Worm (Caenorhabditis elegans): ENCODE data around the gene F23B12.7.

ce11 chrV:14476680-14477079, 27.2 kb downstream of the F23B12.7 start, which contains the start of gene clec-54:
- no peak for TF ChIP-seq ztf-11 (tag; optimal IDR thresholded peaks at IDR 0.05)
- no peak for TF ChIP-seq nhr-76 (tag; optimal IDR thresholded peaks at IDR 0.05)
- no peak for TF ChIP-seq ceh-82 (tag; optimal IDR thresholded peaks at IDR 0.05)
- no peak for TF ChIP-seq fkh-2 (tag; optimal IDR thresholded peaks at IDR 0.05)
- no peak for TF ChIP-seq mdl-1 (tag; optimal IDR thresholded peaks at IDR 0.05)
